Worm (Caenorhabditis elegans): ENCODE measurements around the gene dsc-1.

The dsc-1 gene

ce11 chrX:15053223-15053933 is 18.7 kb upstream of the dsc-1 start, which contains the start of gene H03G16.1:
TSS of gene H03G16.1 (plus strand) at chrX:15053883.
- no peak for TF ChIP-seq cebp-2 (GFP tag; IDR thresholded peaks at IDR 0.05)
- no peak for TF ChIP-seq ama-1 (optimal IDR thresholded peaks at IDR 0.05)
- no peak for TF ChIP-seq ama-1 (GFP tag; optimal IDR thresholded peaks at IDR 0.05)
- no peak for TF ChIP-seq ztf-22 (GFP tag; optimal IDR thresholded peaks at IDR 0.05)
- TF ChIP-seq B0019.2 (GFP tag; conservative IDR thresholded peaks at IDR 0.05): no peak
- TF ChIP-seq nhr-179 (tag; optimal IDR thresholded peaks at IDR 0.05): no peak
- no peak for TF ChIP-seq ceh-58 (GFP tag; IDR thresholded peaks at IDR 0.05)
- TF ChIP-seq repo-1 (tag; optimal IDR thresholded peaks at IDR 0.05): no peak
- TF ChIP-seq Y53F4B.3 (GFP tag; IDR thresholded peaks at IDR 0.05): no peak
- no peak for TF ChIP-seq nfya-1 (tag; optimal IDR thresholded peaks at IDR 0.05; ENCODE audit: borderline replicate concordance, insufficient read depth)
- TF ChIP-seq snpc-4 (GFP tag; optimal IDR thresholded peaks at IDR 0.05): no peak
- TF ChIP-seq snpc-4 (tag; optimal IDR thresholded peaks at IDR 0.05): no peak
- no peak for TF ChIP-seq aptf-2 (GFP tag; conservative IDR thresholded peaks at IDR 0.05)
- TF ChIP-seq ztf-6 (GFP tag; IDR thresholded peaks at IDR 0.05): no peak
- no peak for TF ChIP-seq Y67H2A.10 (GFP tag; conservative IDR thresholded peaks at IDR 0.05)
- no peak for TF ChIP-seq mel-28 (tag; optimal IDR thresholded peaks at IDR 0.05; ENCODE audit: borderline replicate concordance)

- TF ChIP-seq K11D2.4 (GFP tag; IDR thresholded peaks at IDR 0.05) (no peak), zim-3 (tag; optimal IDR thresholded peaks at IDR 0.05) (no peak), pbrm-1 (GFP tag; IDR thresholded peaks at IDR 0.05) (no peak)
These were observed 17.8 kb upstream of the dsc-1 start, which contains the start of gene H03G16.6 for ce11 chrX:15052385-15052784. TSS of gene H03G16.6 (plus strand) at chrX:15052685.

- TF ChIP-seq nhr-179 (tag; optimal IDR thresholded peaks at IDR 0.05) (no peak), ceh-91 (GFP tag; IDR thresholded peaks at IDR 0.05) (no peak), lin-40 (tag; optimal IDR thresholded peaks at IDR 0.05) (no peak), F52B5.7 (tag; optimal IDR thresholded peaks at IDR 0.05) (no peak), ceh-79 (tag; optimal IDR thresholded peaks at IDR 0.05) (no peak), nfyb-1 (GFP tag; IDR thresholded peaks at IDR 0.05) (no peak), mes-4 (tag; optimal IDR thresholded peaks at IDR 0.05) (no peak), unc-130 (GFP tag; optimal IDR thresholded peaks at IDR 0.05) (no peak), ceh-58 (GFP tag; IDR thresholded peaks at IDR 0.05) (no peak), mxl-1 (tag; optimal IDR thresholded peaks at IDR 0.05) (no peak), D2030.7 (GFP tag; IDR thresholded peaks at IDR 0.05) (no peak), B0035.1 (tag; optimal IDR thresholded peaks at IDR 0.05) (no peak), lag-1 (GFP tag; IDR thresholded peaks at IDR 0.05) (no peak), ZK185.1 (tag; optimal IDR thresholded peaks at IDR 0.05; ENCODE audit: poor library complexity, severe bottlenecking) (no peak), attf-5 (GFP tag; optimal IDR thresholded peaks at IDR 0.05) (no peak)
These were observed 15.4 kb upstream of the dsc-1 start for ce11 chrX:15050006-15050405.

- TF ChIP-seq let-607 (tag; optimal IDR thresholded peaks at IDR 0.05) (no peak), ets-4 (GFP tag; optimal IDR thresholded peaks at IDR 0.05) (no peak), tbp1 (GFP tag; optimal IDR thresholded peaks at IDR 0.05) (no peak), zim-3 (tag; optimal IDR thresholded peaks at IDR 0.05) (no peak), gei-17 (GFP tag; optimal IDR thresholded peaks at IDR 0.05) (no peak), somi-1 (GFP tag; optimal IDR thresholded peaks at IDR 0.05) (no peak), Y56A3A.18 (GFP tag; IDR thresholded peaks at IDR 0.05) (no peak), chd-7 (tag; optimal IDR thresholded peaks at IDR 0.05) (no peak), C17E4.6 (GFP tag; IDR thresholded peaks at IDR 0.05) (no peak), aptf-2 (GFP tag; conservative IDR thresholded peaks at IDR 0.05) (no peak), let-526 (GFP tag; IDR thresholded peaks at IDR 0.05) (no peak), attf-3 (GFP tag; conservative IDR thresholded peaks at IDR 0.05) (no peak), egrh-3 (GFP tag; IDR thresholded peaks at IDR 0.05) (no peak), F49E8.2 (tag; optimal IDR thresholded peaks at IDR 0.05; ENCODE audit: insufficient read depth) (no peak), repo-1 (tag; optimal IDR thresholded peaks at IDR 0.05) (no peak), K11D2.4 (GFP tag; IDR thresholded peaks at IDR 0.05) (no peak)
These were observed 12.9 kb upstream of the dsc-1 start for ce11 chrX:15047541-15047940.
